Worm (Caenorhabditis elegans) whole organism, mixed stage, embryonic: ENCODE data around the gene H25P19.1.

Experiments
- M03D4.4 ChIP-seq: sonication (generic microtip); optimal IDR thresholded peaks from 2 replicates; lab custom pipeline; 2017; ENCODE audit warnings: mild to moderate bottlenecking, missing genetic modification characterization, missing compliant biosample characterization
- nhr-12 ChIP-seq: fragments of 150-350 bp; optimal IDR thresholded peaks from 2 replicates; lab custom pipeline; 2014; ENCODE audit warnings: missing biosample characterization, missing genetic modification characterization

DNA sequence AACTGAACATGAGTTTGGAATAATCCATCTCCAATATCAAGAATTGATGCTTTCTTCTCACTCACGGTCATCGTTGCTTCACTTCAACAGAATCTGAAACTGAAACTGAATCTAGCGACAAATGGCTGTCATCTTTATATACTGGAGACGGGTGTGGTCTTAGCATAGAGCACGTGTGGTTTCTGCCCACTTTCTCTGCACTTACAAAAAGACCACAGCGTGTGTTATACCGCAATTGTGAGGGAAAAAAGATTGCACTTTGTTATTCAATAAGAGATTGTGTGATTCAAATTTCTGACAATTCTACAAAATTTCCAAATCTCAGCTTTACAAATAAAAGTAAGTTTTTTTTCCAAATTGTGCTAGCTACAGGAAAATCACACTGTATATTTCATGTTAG, 41.4 kb upstream of the H25P19.1 start, which contains the start of gene F48G7.12:
- no peak for TF ChIP-seq nhr-12
- no peak for TF ChIP-seq M03D4.4 (tag; lab: Kevin White, UChicago)
